Worm (Caenorhabditis elegans): ENCODE results near the gene fbxa-4.

- TF ChIP-seq nfya-1 (tag; optimal IDR thresholded peaks at IDR 0.05; ENCODE audit: insufficient read depth) (no peak), elt-2 (tag; optimal IDR thresholded peaks at IDR 0.05) (no peak)
Measured at ce11 chrII:2390884-2391283, 24.4 kb downstream of the fbxa-4 start, which contains the start of gene F16G10.10.
